Worm (Caenorhabditis elegans): ENCODE results near the gene F59B2.12.

DNA sequence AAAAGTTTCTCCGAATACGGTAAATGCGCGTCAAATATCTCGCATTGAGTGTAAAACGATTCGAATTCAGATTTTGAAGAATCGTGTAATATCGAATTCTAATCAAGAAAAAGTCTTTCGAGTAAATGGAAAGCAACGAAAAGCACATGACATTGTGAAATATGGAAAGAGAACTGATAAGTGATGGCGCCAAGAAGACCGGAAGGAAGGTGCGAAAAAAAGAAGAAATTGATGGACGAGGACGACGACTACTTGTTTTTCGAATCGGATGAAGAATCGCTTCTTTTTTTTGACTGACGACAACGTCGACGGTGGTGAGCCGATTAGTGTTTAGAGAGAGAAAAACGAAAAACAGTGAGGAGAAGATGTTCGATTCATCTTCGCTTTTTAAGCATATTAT, 31.4 kb upstream of the F59B2.12 start:
- no peak for TF ChIP-seq flt-1 (GFP tag; IDR thresholded peaks at IDR 0.05)
- no peak for TF ChIP-seq ztf-29 (GFP tag; IDR thresholded peaks at IDR 0.05)
- no peak for TF ChIP-seq cog-1 (tag; optimal IDR thresholded peaks at IDR 0.05)

Measured in whole organism, midembryonic.